Fruit fly (Drosophila melanogaster): ENCODE results near the gene rn.

DNA sequence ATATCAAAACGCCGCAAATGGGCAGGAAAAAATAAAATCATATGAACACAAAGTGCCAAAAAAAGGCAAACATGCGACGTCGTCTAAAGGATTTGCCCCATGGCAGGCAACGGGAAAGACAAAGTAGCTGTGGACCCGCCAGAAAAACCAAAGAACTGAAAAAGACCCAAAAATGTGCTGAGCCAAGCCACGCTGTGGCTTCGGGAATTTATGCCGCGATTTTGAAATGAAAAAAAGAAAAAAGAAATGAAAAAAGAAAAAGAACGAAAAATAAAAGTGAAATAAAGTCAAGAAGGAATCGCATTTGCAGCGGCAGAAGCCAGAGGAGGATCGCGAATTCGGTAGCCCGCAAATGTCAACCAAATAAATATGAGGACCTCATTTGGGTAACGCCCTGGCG is 13.1 kb upstream of the rn start:
- TF ChIP-seq usp (GFP tag; optimal IDR thresholded peaks at IDR 0.05): no peak
- TF ChIP-seq pan (optimal IDR thresholded peaks at IDR 0.05): no peak
- TF ChIP-seq Dll (optimal IDR thresholded peaks at IDR 0.05): no peak
